Fruit fly (Drosophila melanogaster) whole organism, embryonic: ENCODE data around the gene Socs36E.

Source experiments
- Bdp1 ChIP-seq: fragments of 200-800 bp; sonication (Bioruptor generic); optimal IDR thresholded peaks from 3 replicates; lab custom pipeline; 2016; ENCODE audit warnings: missing biosample characterization, missing genetic modification characterization
- CG10431 ChIP-seq: fragments of 200-800 bp; sonication (Bioruptor generic); optimal IDR thresholded peaks from 3 replicates; lab custom pipeline; 2018; ENCODE audit warnings: missing biosample characterization, mild to moderate bottlenecking, missing genetic modification characterization
- CG13894 ChIP-seq: fragments of 200-800 bp; sonication (Bioruptor generic); optimal IDR thresholded peaks from 3 replicates; lab custom pipeline; 2018; ENCODE audit warnings: missing biosample characterization, mild to moderate bottlenecking, missing genetic modification characterization, moderate library complexity
- CG1603 ChIP-seq: fragments of 200-800 bp; sonication (Bioruptor generic); optimal IDR thresholded peaks from 2 replicates; lab custom pipeline; 2019; ENCODE audit warnings: missing biosample characterization, mild to moderate bottlenecking, missing genetic modification characterization, moderate library complexity
- CG18619 ChIP-seq: fragments of 200-800 bp; sonication (Bioruptor generic); optimal IDR thresholded peaks from 3 replicates; lab custom pipeline; 2017; ENCODE audit warnings: missing biosample characterization, mild to moderate bottlenecking, missing genetic modification characterization
- CG3065 ChIP-seq: fragments of 200-800 bp; sonication (Bioruptor generic); optimal IDR thresholded peaks from 2 replicates; lab custom pipeline; 2016; ENCODE audit warnings: missing biosample characterization, missing genetic modification characterization
- CG34422 ChIP-seq: fragments of 200-800 bp; sonication (Bioruptor generic); IDR thresholded peaks from 3 replicates; pipeline ENCODE4 v1.3.6; 2022; ENCODE audit warnings: missing biosample characterization, missing genetic modification characterization
- CG3847 ChIP-seq: fragments of 200-800 bp; sonication (Bioruptor generic); IDR thresholded peaks from 2 replicates; pipeline ENCODE4 v1.3.6; 2022; ENCODE audit warnings: missing biosample characterization, missing genetic modification characterization
- CG4328 ChIP-seq: fragments of 200-800 bp; sonication (Bioruptor generic); optimal IDR thresholded peaks from 3 replicates; lab custom pipeline; 2017; ENCODE audit warnings: missing biosample characterization, missing genetic modification reagents, missing genetic modification characterization
- CG5245 ChIP-seq: fragments of 200-800 bp; sonication (Bioruptor generic); optimal IDR thresholded peaks from 3 replicates; lab custom pipeline; 2016; ENCODE audit warnings: missing biosample characterization, missing genetic modification characterization
- CG6689 ChIP-seq: fragments of 200-800 bp; sonication (Bioruptor generic); IDR thresholded peaks from 2 replicates; pipeline ENCODE4 v1.3.6; 2022; ENCODE audit warnings: missing biosample characterization, missing genetic modification characterization
- CG6765 ChIP-seq: fragments of 200-800 bp; sonication (Bioruptor generic); optimal IDR thresholded peaks from 3 replicates; lab custom pipeline; 2017; ENCODE audit warnings: missing biosample characterization, mild to moderate bottlenecking, missing genetic modification characterization
- CG6813 ChIP-seq: fragments of 200-800 bp; sonication (Bioruptor generic); optimal IDR thresholded peaks from 2 replicates; lab custom pipeline; 2017; ENCODE audit warnings: missing biosample characterization, missing genetic modification characterization, mild to moderate bottlenecking, moderate library complexity, missing genetic modification reagents
- CG6854 ChIP-seq: fragments of 200-800 bp; sonication (Bioruptor generic); optimal IDR thresholded peaks from 3 replicates; lab custom pipeline; 2017; ENCODE audit warnings: missing biosample characterization, mild to moderate bottlenecking, missing genetic modification characterization
- CG8478 ChIP-seq: fragments of >200 bp; optimal IDR thresholded peaks from 2 replicates; lab custom pipeline; 2018
- CG8765 ChIP-seq: fragments of 200-800 bp; sonication (Bioruptor generic); IDR thresholded peaks from 2 replicates; pipeline ENCODE4 v1.3.6; 2022; ENCODE audit warnings: missing biosample characterization, missing genetic modification characterization
- CG8924 ChIP-seq: fragments of 200-800 bp; optimal IDR thresholded peaks from 3 replicates; lab custom pipeline; 2019; ENCODE audit warnings: missing biosample characterization, mild to moderate bottlenecking, missing genetic modification characterization, moderate library complexity
- Dfd ChIP-seq, 2 experiments: fragments of >200 bp; optimal IDR thresholded peaks; 2 replicates each; lab custom pipeline; 2017; ENCODE audit warnings: missing biosample characterization in 2 of 2, missing genetic modification characterization in 2 of 2
- HmgD ChIP-seq: fragments of 200-800 bp; sonication (Bioruptor generic); optimal IDR thresholded peaks from 3 replicates; lab custom pipeline; 2016; ENCODE audit warnings: missing biosample characterization, missing genetic modification characterization
- Hmr ChIP-seq: fragments of 200-800 bp; sonication (Bioruptor generic); optimal IDR thresholded peaks from 3 replicates; lab custom pipeline; 2017; ENCODE audit warnings: mild to moderate bottlenecking, missing biosample characterization, missing genetic modification reagents, missing genetic modification characterization
- Hsf ChIP-seq: fragments of 200-800 bp; sonication (Bioruptor generic); optimal IDR thresholded peaks from 3 replicates; lab custom pipeline; 2016; ENCODE audit warnings: missing biosample characterization, missing genetic modification characterization
- Max ChIP-seq: fragments of 200-800 bp; sonication (Bioruptor generic); optimal IDR thresholded peaks from 2 replicates; lab custom pipeline; 2016; ENCODE audit warnings: missing biosample characterization, mild to moderate bottlenecking, missing genetic modification characterization
- Nf-YC ChIP-seq: fragments of 200-800 bp; optimal IDR thresholded peaks from 3 replicates; lab custom pipeline; 2019; ENCODE audit warnings: missing biosample characterization, mild to moderate bottlenecking, missing genetic modification characterization, moderate library complexity
- Ptx1 ChIP-seq: fragments of 200-800 bp; sonication (Bioruptor generic); IDR thresholded peaks from 2 replicates; pipeline ENCODE4 v1.3.6; 2022; ENCODE audit warnings: missing biosample characterization, missing genetic modification characterization
- Side ChIP-seq: fragments of 200-800 bp; sonication (Bioruptor generic); optimal IDR thresholded peaks from 2 replicates; lab custom pipeline; 2016; ENCODE audit warnings: missing biosample characterization, missing genetic modification characterization
- Vsx1 ChIP-seq: fragments of 200-800 bp; sonication (Bioruptor generic); optimal IDR thresholded peaks from 2 replicates; lab custom pipeline; 2017; ENCODE audit warnings: missing biosample characterization, mild to moderate bottlenecking, missing genetic modification characterization, missing genetic modification reagents
- amos ChIP-seq: fragments of 200-800 bp; sonication (Bioruptor generic); IDR thresholded peaks from 2 replicates; pipeline ENCODE4 v1.3.6; 2022; ENCODE audit warnings: missing biosample characterization, missing genetic modification characterization; ENCODE audit not compliant: partially characterized antibody
- ara ChIP-seq: fragments of 200-800 bp; sonication (Bioruptor generic); IDR thresholded peaks from 2 replicates; pipeline ENCODE4 v1.3.6; 2022; ENCODE audit warnings: missing biosample characterization, missing genetic modification characterization
- ato ChIP-seq: fragments of 200-800 bp; sonication (Bioruptor generic); IDR thresholded peaks from 2 replicates; pipeline ENCODE4 v1.3.6; 2022; ENCODE audit warnings: missing biosample characterization, missing genetic modification characterization; ENCODE audit not compliant: partially characterized antibody
- bbx ChIP-seq: fragments of 200-800 bp; sonication (Bioruptor generic); IDR thresholded peaks from 2 replicates; pipeline ENCODE4 v1.3.6; 2022; ENCODE audit warnings: missing biosample characterization, missing genetic modification characterization; ENCODE audit not compliant: partially characterized antibody
- cad ChIP-seq: fragments of >200 bp; optimal IDR thresholded peaks from 2 replicates; lab custom pipeline; 2017; ENCODE audit warnings: missing biosample characterization, missing genetic modification characterization
- caup ChIP-seq: fragments of 200-800 bp; sonication (Bioruptor generic); optimal IDR thresholded peaks from 3 replicates; lab custom pipeline; 2017; ENCODE audit warnings: missing biosample characterization, mild to moderate bottlenecking, missing genetic modification characterization, moderate library complexity; ENCODE audit not compliant: severe bottlenecking
- chn ChIP-seq: fragments of 200-800 bp; sonication (Bioruptor generic); optimal IDR thresholded peaks from 2 replicates; lab custom pipeline; 2016; ENCODE audit warnings: missing biosample characterization, missing genetic modification characterization
- dati ChIP-seq: fragments of 200-800 bp; sonication (Bioruptor generic); IDR thresholded peaks from 2 replicates; pipeline ENCODE4 v1.3.6; 2022; ENCODE audit warnings: missing biosample characterization, missing genetic modification characterization
- disco-r ChIP-seq: fragments of 200-800 bp; sonication (Bioruptor generic); optimal IDR thresholded peaks from 2 replicates; lab custom pipeline; 2016; ENCODE audit warnings: missing biosample characterization, missing genetic modification characterization
- dysf ChIP-seq: fragments of 200-800 bp; sonication (Bioruptor generic); IDR thresholded peaks from 3 replicates; pipeline ENCODE4 v1.3.6; 2022; ENCODE audit warnings: missing biosample characterization, missing genetic modification characterization
- eve ChIP-seq, 2 experiments: fragments of >200 bp; optimal IDR thresholded peaks; 2 replicates each; lab custom pipeline; 2017; ENCODE audit warnings: missing biosample characterization in 2 of 2, missing genetic modification characterization in 2 of 2
- ewg ChIP-seq: fragments of 200-800 bp; sonication (Bioruptor generic); optimal IDR thresholded peaks from 3 replicates; lab custom pipeline; 2017; ENCODE audit warnings: mild to moderate bottlenecking, missing biosample characterization, missing genetic modification reagents, missing genetic modification characterization
- fd3F ChIP-seq: fragments of 200-800 bp; sonication (Bioruptor generic); optimal IDR thresholded peaks from 2 replicates; lab custom pipeline; 2018; ENCODE audit warnings: missing biosample characterization, mild to moderate bottlenecking, missing genetic modification characterization, moderate library complexity
- fd96Cb ChIP-seq: fragments of 200-800 bp; sonication (Bioruptor generic); optimal IDR thresholded peaks from 2 replicates; lab custom pipeline; 2018; ENCODE audit warnings: missing biosample characterization, mild to moderate bottlenecking, missing genetic modification characterization, moderate library complexity
- gcm2 ChIP-seq: fragments of 200-800 bp; sonication (Bioruptor generic); optimal IDR thresholded peaks from 2 replicates; lab custom pipeline; 2016; ENCODE audit warnings: missing biosample characterization, missing genetic modification characterization
- ham ChIP-seq: fragments of 200-800 bp; sonication (Bioruptor generic); IDR thresholded peaks from 2 replicates; pipeline ENCODE4 v1.3.6; 2022; ENCODE audit warnings: missing biosample characterization, missing genetic modification characterization
- ken ChIP-seq: fragments of 200-800 bp; sonication (Bioruptor generic); IDR thresholded peaks from 3 replicates; pipeline ENCODE4 v1.3.6; 2022; ENCODE audit warnings: missing biosample characterization, missing genetic modification characterization
- klu ChIP-seq: fragments of 200-800 bp; sonication (Bioruptor generic); IDR thresholded peaks from 2 replicates; pipeline ENCODE4 v1.3.6; 2022; ENCODE audit warnings: missing biosample characterization, missing genetic modification characterization
- mam ChIP-seq: fragments of 200-800 bp; sonication (Bioruptor generic); optimal IDR thresholded peaks from 3 replicates; lab custom pipeline; 2016; ENCODE audit warnings: missing biosample characterization, missing genetic modification characterization
- psq ChIP-seq: fragments of 200-800 bp; sonication (Bioruptor generic); optimal IDR thresholded peaks from 2 replicates; lab custom pipeline; 2017; ENCODE audit warnings: missing biosample characterization, missing genetic modification characterization
- pzg ChIP-seq: fragments of 200-800 bp; sonication (Bioruptor generic); optimal IDR thresholded peaks from 3 replicates; lab custom pipeline; 2018; ENCODE audit warnings: missing biosample characterization, mild to moderate bottlenecking, missing genetic modification characterization, moderate library complexity
- repo ChIP-seq: fragments of 200-800 bp; sonication (Bioruptor generic); optimal IDR thresholded peaks from 2 replicates; lab custom pipeline; 2016; ENCODE audit warnings: missing biosample characterization, missing genetic modification characterization
- rib ChIP-seq: fragments of 200-800 bp; sonication (Bioruptor generic); IDR thresholded peaks from 2 replicates; pipeline ENCODE4 v1.3.6; 2022; ENCODE audit warnings: missing biosample characterization, missing genetic modification characterization
- wek ChIP-seq: fragments of 200-800 bp; sonication (Bioruptor generic); optimal IDR thresholded peaks from 3 replicates; lab custom pipeline; 2018; ENCODE audit warnings: missing biosample characterization, mild to moderate bottlenecking, missing genetic modification characterization, moderate library complexity
- zfh1 ChIP-seq: fragments of 200-800 bp; sonication (Bioruptor generic); IDR thresholded peaks from 3 replicates; pipeline ENCODE4 v1.3.6; 2022; ENCODE audit warnings: missing biosample characterization, missing genetic modification characterization

Socs36E gene

dm6 chr2L:18184648-18185243 lies 32.5 kb upstream of the Socs36E start, which contains the start of gene Ptp36E (continued):
- TF ChIP-seq klu (GFP tag; lab: Robert Waterston, UW) = peak; percentile 45
- peak; percentile 40 for TF ChIP-seq caup (GFP tag; lab: Kevin White, UChicago)
- TF ChIP-seq fd3F (GFP tag; lab: Kevin White, UChicago) = peak; percentile 48
- peak; percentile 78 for TF ChIP-seq CG6765 (GFP tag; lab: Kevin White, UChicago)
- TF ChIP-seq psq (GFP tag; lab: Kevin White, UChicago) = peak; percentile 63
- peak; percentile 53 for TF ChIP-seq ewg
- no peak for TF ChIP-seq ken
- TF ChIP-seq chn = no peak
- TF ChIP-seq CG3065 (GFP tag; lab: Kevin White, UChicago) = no peak
- no peak for TF ChIP-seq repo (GFP tag; lab: Kevin White, UChicago)
- TF ChIP-seq Ptx1 (GFP tag; lab: Robert Waterston, UW) = peak; percentile 79
- TF ChIP-seq ham (GFP tag; lab: Robert Waterston, UW) = no peak
- TF ChIP-seq dysf = peak; percentile 84
- no peak for TF ChIP-seq CG8478 (lab: Kevin White, UChicago)
- TF ChIP-seq CG6689 (GFP tag; lab: Robert Waterston, UW) = peak; percentile 85
- peak; percentile 57 for TF ChIP-seq mam (GFP tag; lab: Kevin White, UChicago)
- TF ChIP-seq Bdp1 (GFP tag; lab: Kevin White, UChicago) = no peak
- TF ChIP-seq wek (GFP tag; lab: Kevin White, UChicago) = no peak
- TF ChIP-seq amos = no peak
- peak; percentile 54 for TF ChIP-seq CG3847 (GFP tag; lab: Robert Waterston, UW)
- TF ChIP-seq CG8924 = peak; percentile 85
- no peak for TF ChIP-seq bbx (GFP tag; lab: Robert Waterston, UW)
- TF ChIP-seq CG13894 (tag; lab: Kevin White, UChicago) = peak; percentile 73
- no peak for TF ChIP-seq ato (GFP tag; lab: Robert Waterston, UW)
- TF ChIP-seq Hsf (GFP tag; lab: Kevin White, UChicago) = peak; percentile 75
- TF ChIP-seq Max (GFP tag; lab: Kevin White, UChicago) = peak; percentile 13
- TF ChIP-seq pzg (GFP tag; lab: Kevin White, UChicago) = no peak
- peak; percentile 83 for TF ChIP-seq CG6854 (GFP tag; lab: Kevin White, UChicago)
- no peak for TF ChIP-seq disco-r
- no peak for TF ChIP-seq rib (GFP tag; lab: Robert Waterston, UW)
- peak; percentile 78 for TF ChIP-seq Nf-YC (tag; lab: Kevin White, UChicago)
- TF ChIP-seq CG4328 = peak; percentile 74
- peak; percentile 18 for TF ChIP-seq Side (GFP tag; lab: Kevin White, UChicago)
- TF ChIP-seq eve (GFP tag; optimal IDR thresholded peaks at IDR 0.05; lab: Kevin White, UChicago) = peak in 1 of 2 experiments; percentile 83
- peak; percentile 5 for TF ChIP-seq gcm2 (GFP tag; lab: Kevin White, UChicago)
- no peak for TF ChIP-seq CG1603 (tag; lab: Kevin White, UChicago)
- no peak for TF ChIP-seq HmgD (GFP tag; lab: Kevin White, UChicago)
- peak; percentile 8 for TF ChIP-seq CG5245 (GFP tag; lab: Kevin White, UChicago)
- no peak; the same call in 1 of the 3 replicates for TF ChIP-seq CG34422
- TF ChIP-seq ara (GFP tag; lab: Robert Waterston, UW) = peak; percentile 70
- no peak for TF ChIP-seq zfh1 (GFP tag; lab: Robert Waterston, UW)
- TF ChIP-seq CG8765 (GFP tag; lab: Robert Waterston, UW) = peak; percentile 28; the same call in 1 of the 2 replicates
- TF ChIP-seq Vsx1 (GFP tag; lab: Kevin White, UChicago) = peak; percentile 78
- TF ChIP-seq CG18619 (GFP tag; lab: Kevin White, UChicago) = peak; percentile 65
- TF ChIP-seq CG10431 (GFP tag; lab: Kevin White, UChicago) = peak; percentile 11
- peak; percentile 85 for TF ChIP-seq CG6813 (GFP tag; lab: Kevin White, UChicago)
- TF ChIP-seq cad (GFP tag; lab: Kevin White, UChicago) = no peak
- no peak for TF ChIP-seq Dfd (GFP tag; optimal IDR thresholded peaks at IDR 0.05; lab: Kevin White, UChicago)
- peak; percentile 93 for TF ChIP-seq Hmr
- TF ChIP-seq dati (GFP tag; lab: Robert Waterston, UW) = no peak
- peak; percentile 82 for TF ChIP-seq fd96Cb (tag; lab: Kevin White, UChicago)
